Worm (Caenorhabditis elegans) whole organism, L2 larva: ENCODE measurements around the gene F43C11.8.

Source experiments
- Y55F3AM.14 ChIP-seq: fragments of 200-800 bp; sonication (Bioruptor generic); optimal IDR thresholded peaks from 2 replicates; lab custom pipeline; 2018; ENCODE audit warnings: mild to moderate bottlenecking, missing genetic modification characterization, missing compliant biosample characterization
- nhr-12 ChIP-seq: fragments of 150-350 bp; optimal IDR thresholded peaks from 2 replicates; lab custom pipeline; 2014; ENCODE audit warnings: missing biosample characterization, missing genetic modification characterization
- nhr-25 ChIP-seq: fragments of 150-350 bp; sonication (generic microtip); optimal IDR thresholded peaks from 3 replicates; lab custom pipeline; 2014; ENCODE audit warnings: missing biosample characterization, missing genetic modification characterization
- ztf-4 ChIP-seq: fragments of 150-350 bp; optimal IDR thresholded peaks from 2 replicates; lab custom pipeline; 2014; ENCODE audit warnings: missing biosample characterization, missing genetic modification characterization

DNA sequence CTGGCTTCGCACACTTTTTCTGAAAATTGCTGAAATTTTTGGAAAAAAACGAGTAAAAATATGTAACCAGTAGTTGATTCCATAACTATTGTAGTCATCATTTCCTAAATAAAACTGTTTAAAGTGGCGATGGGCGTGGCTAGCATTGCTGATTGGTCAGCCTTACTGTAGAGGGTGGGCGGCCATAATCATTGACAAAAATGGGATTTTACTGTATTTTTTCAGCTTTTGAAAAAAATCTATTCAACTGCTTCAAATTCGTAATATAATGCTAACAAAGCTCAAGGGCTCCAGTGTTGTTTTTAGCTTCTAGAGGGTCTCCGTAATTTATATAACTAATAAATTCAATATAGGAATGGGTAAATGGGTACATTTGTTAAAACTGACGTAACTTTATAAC, 47.9 kb downstream of the F43C11.8 start, which contains the start of gene F16G10.7:
- no peak for TF ChIP-seq nhr-12 (tag; lab: Kevin White, UChicago)
- no peak for TF ChIP-seq nhr-25
- TF ChIP-seq Y55F3AM.14 (GFP tag; lab: Kevin White, UChicago): no peak
- no peak for TF ChIP-seq ztf-4 (tag; lab: Kevin White, UChicago)
